Worm (Caenorhabditis elegans) whole organism, L1 larva: ENCODE data around the gene W08E12.7.
"Not testable (repeated sequence)": the region's sequence is repeated elsewhere in the genome, so short reads cannot be mapped to it uniquely, and the experiment has no call there.

Experiments used
- C04F5.9 ChIP-seq: sonication (generic microtip); optimal IDR thresholded peaks from 2 replicates; lab custom pipeline; 2016; ENCODE audit warnings: missing genetic modification characterization, missing compliant biosample characterization
- C16A3.4 ChIP-seq: fragments of 150-350 bp; optimal IDR thresholded peaks from 2 replicates; lab custom pipeline; 2014; ENCODE audit warnings: missing biosample characterization, missing genetic modification characterization
- C34B4.2 ChIP-seq: sonication (generic microtip); optimal IDR thresholded peaks from 2 replicates; lab custom pipeline; 2017; ENCODE audit warnings: mild to moderate bottlenecking, missing genetic modification characterization, missing compliant biosample characterization
- F16B12.6 ChIP-seq: fragments of 150-350 bp; optimal IDR thresholded peaks from 2 replicates; lab custom pipeline; 2014; ENCODE audit warnings: missing biosample characterization, missing genetic modification characterization
- Y116A8C.19 ChIP-seq: sonication (generic microtip); optimal IDR thresholded peaks from 2 replicates; lab custom pipeline; 2016; ENCODE audit warnings: missing compliant biosample characterization, missing genetic modification characterization, borderline replicate concordance
- aha-1 ChIP-seq: fragments of 150-350 bp; optimal IDR thresholded peaks from 2 replicates; lab custom pipeline; 2014; ENCODE audit warnings: missing biosample characterization, missing genetic modification characterization
- alr-1 ChIP-seq: fragments of 200-800 bp; sonication (Bioruptor generic); optimal IDR thresholded peaks from 2 replicates; lab custom pipeline; 2018; ENCODE audit warnings: borderline replicate concordance, mild to moderate bottlenecking, missing genetic modification characterization, missing compliant biosample characterization
- aly-2 ChIP-seq: fragments of 150-350 bp; optimal IDR thresholded peaks from 2 replicates; lab custom pipeline; 2014; ENCODE audit warnings: missing biosample characterization, missing genetic modification characterization
- ceh-82 ChIP-seq, 3 experiments: fragments of 150-350 bp in 1 of 3; sonication (generic microtip) in 2 of 3; optimal IDR thresholded peaks; 2 replicates each; lab custom pipeline; 2014 to 2017; ENCODE audit warnings: missing biosample characterization in 3 of 3, missing genetic modification characterization in 3 of 3
- ces-1 ChIP-seq: fragments of 150-350 bp; optimal IDR thresholded peaks from 2 replicates; lab custom pipeline; 2014; ENCODE audit warnings: missing biosample characterization, missing genetic modification reagents, missing genetic modification characterization
- efl-1 ChIP-seq, 4 experiments: fragments of 150-350 bp; optimal IDR thresholded peaks in 3 of 4; peaks in 1 of 4; 1 replicate in 1 of 4; 2 replicates in 3 of 4; lab custom pipeline; 2014; ENCODE audit warnings: missing biosample characterization in 2 of 4, missing genetic modification characterization in 2 of 4, missing genetic modification reagents in 2 of 4
- efl-3 ChIP-seq: fragments of 200-800 bp; sonication (Bioruptor generic); optimal IDR thresholded peaks from 2 replicates; lab custom pipeline; 2018; ENCODE audit warnings: mild to moderate bottlenecking, missing genetic modification characterization, missing compliant biosample characterization
- egl-13 ChIP-seq: sonication (generic microtip); optimal IDR thresholded peaks from 2 replicates; lab custom pipeline; 2016; ENCODE audit warnings: missing genotype, missing genetic modification reagents, missing genetic modification characterization, missing compliant biosample characterization
- elt-2 ChIP-seq: sonication (generic microtip); optimal IDR thresholded peaks from 2 replicates; lab custom pipeline; 2016; ENCODE audit warnings: missing genetic modification characterization, mild to moderate bottlenecking, inconsistent platforms, missing compliant biosample characterization, missing genetic modification reagents
- ets-5 ChIP-seq: fragments of 200-800 bp; sonication (Bioruptor generic); IDR thresholded peaks from 2 replicates; pipeline ENCODE4 v1.3.6; 2022; ENCODE audit warnings: missing genetic modification characterization, missing compliant biosample characterization
- fkh-10 ChIP-seq: sonication (generic microtip); optimal IDR thresholded peaks from 2 replicates; lab custom pipeline; 2017; ENCODE audit warnings: missing biosample characterization, missing genetic modification reagents, missing genetic modification characterization
- fos-1 ChIP-seq: fragments of 150-350 bp; optimal IDR thresholded peaks from 2 replicates; lab custom pipeline; 2014; ENCODE audit warnings: missing biosample characterization, missing genetic modification characterization
- grh-1 ChIP-seq: fragments of 200-800 bp; sonication (Bioruptor generic); IDR thresholded peaks from 2 replicates; pipeline ENCODE4 v1.3.6; 2022; ENCODE audit warnings: missing genetic modification reagents, missing genetic modification characterization, missing compliant biosample characterization
- hlh-17 ChIP-seq: fragments of 200-800 bp; sonication (Bioruptor generic); optimal IDR thresholded peaks from 2 replicates; lab custom pipeline; 2018; ENCODE audit warnings: missing genetic modification characterization, mild to moderate bottlenecking, missing compliant biosample characterization, moderate library complexity, borderline replicate concordance
- hpl-2 ChIP-seq: fragments of 150-350 bp; optimal IDR thresholded peaks from 2 replicates; lab custom pipeline; 2014; ENCODE audit warnings: missing biosample characterization, missing genetic modification reagents, missing genetic modification characterization
- mef-2 ChIP-seq: fragments of 150-350 bp; optimal IDR thresholded peaks from 2 replicates; lab custom pipeline; 2014; ENCODE audit warnings: missing biosample characterization, missing genetic modification characterization
- nhr-11 ChIP-seq: fragments of 150-350 bp; optimal IDR thresholded peaks from 2 replicates; lab custom pipeline; 2014; ENCODE audit warnings: missing biosample characterization, missing genetic modification characterization
- nhr-19 ChIP-seq: fragments of 200-800 bp; sonication (Bioruptor generic); conservative IDR thresholded peaks from 2 replicates; pipeline ENCODE4 v1.3.6; 2022; ENCODE audit warnings: missing genetic modification characterization, missing compliant biosample characterization
- nhr-237 ChIP-seq: fragments of 150-350 bp; optimal IDR thresholded peaks from 2 replicates; lab custom pipeline; 2014; ENCODE audit warnings: missing biosample characterization, missing genetic modification characterization
- nhr-47 ChIP-seq: sonication (generic microtip); optimal IDR thresholded peaks from 2 replicates; lab custom pipeline; 2016; ENCODE audit warnings: mild to moderate bottlenecking, missing genetic modification characterization, moderate library complexity, missing compliant biosample characterization
- nhr-76 ChIP-seq: sonication (generic microtip); optimal IDR thresholded peaks from 2 replicates; lab custom pipeline; 2017; ENCODE audit warnings: missing biosample characterization, missing genetic modification characterization
- nhr-85 ChIP-seq: sonication (generic microtip); peaks from one replicate; lab custom pipeline; 2016; ENCODE audit warnings: missing genetic modification characterization, inconsistent platforms, missing compliant biosample characterization
- skn-1 ChIP-seq: fragments of 150-350 bp; optimal IDR thresholded peaks from 2 replicates; lab custom pipeline; 2014; ENCODE audit warnings: missing biosample characterization, missing genetic modification characterization
- snu-23 ChIP-seq: sonication (generic microtip); optimal IDR thresholded peaks from 2 replicates; lab custom pipeline; 2016; ENCODE audit warnings: missing genetic modification characterization, missing compliant biosample characterization
- vab-15 ChIP-seq: sonication (generic microtip); optimal IDR thresholded peaks from 2 replicates; lab custom pipeline; 2017; ENCODE audit warnings: missing genotype, mild to moderate bottlenecking, missing genetic modification characterization, missing compliant biosample characterization

The W08E12.7 gene

DNA sequence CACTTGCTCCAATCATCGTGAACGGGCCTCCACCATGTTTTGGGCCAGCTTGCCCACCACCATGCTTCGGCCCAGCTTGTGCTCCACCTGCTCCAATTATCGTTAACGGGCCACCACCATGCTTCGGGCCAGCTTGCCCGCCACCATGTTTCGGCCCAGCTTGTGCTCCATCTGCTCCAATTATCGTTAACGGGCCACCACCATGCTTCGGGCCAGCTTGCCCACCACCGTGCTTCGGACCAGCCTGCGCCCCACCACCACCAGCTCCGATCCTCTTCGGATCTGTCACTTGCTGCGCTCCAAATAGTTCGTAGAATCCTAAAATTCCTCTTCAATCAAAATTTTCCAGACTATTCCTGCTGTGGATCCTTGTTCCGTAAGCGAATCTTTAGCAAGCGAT is 4.3 kb downstream of the W08E12.7 start:
- no peak for TF ChIP-seq grh-1 (GFP tag; lab: Robert Waterston, UW)
- no peak for TF ChIP-seq snu-23 (GFP tag; lab: Kevin White, UChicago)
- TF ChIP-seq aly-2 (tag; lab: Kevin White, UChicago): no peak
- no peak for TF ChIP-seq skn-1 (tag; lab: Kevin White, UChicago)
- TF ChIP-seq C04F5.9 (tag; lab: Kevin White, UChicago): no peak
- no peak for TF ChIP-seq hpl-2
- TF ChIP-seq nhr-11 (tag; lab: Kevin White, UChicago): no peak
- no peak for TF ChIP-seq elt-2 (tag; lab: Kevin White, UChicago)
- TF ChIP-seq fos-1 (tag; lab: Kevin White, UChicago): no peak
- no peak for TF ChIP-seq aha-1 (tag; lab: Kevin White, UChicago)
- no peak for TF ChIP-seq F16B12.6 (tag; lab: Kevin White, UChicago)
- TF ChIP-seq ets-5: no peak
- no peak for TF ChIP-seq C34B4.2 (tag; lab: Kevin White, UChicago)
- TF ChIP-seq nhr-19 (GFP tag; lab: Robert Waterston, UW): no peak

DNA sequence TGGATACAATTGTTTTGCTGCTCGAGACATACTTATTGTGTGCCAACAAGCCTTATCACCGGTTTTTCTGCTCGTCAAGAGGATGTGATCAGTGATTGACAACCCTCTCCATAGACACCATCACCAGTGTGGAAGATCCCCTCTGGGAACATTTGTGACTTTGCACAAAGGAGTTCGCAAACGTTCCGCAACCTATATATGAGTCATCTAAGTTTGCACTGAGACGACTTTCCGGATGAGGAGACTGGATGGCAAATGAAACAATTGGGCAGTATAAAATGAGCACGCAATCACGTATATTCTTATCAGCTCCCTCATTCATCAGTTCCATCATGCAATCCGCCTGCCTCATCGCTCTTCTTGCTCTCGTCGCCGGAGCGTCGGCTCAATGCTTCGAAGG is 5.6 kb downstream of the W08E12.7 start, which contains the start of gene W08E12.5:
Gene W08E12.5, plus strand, starts transcription at position 301 of the 400 bp plus-strand sequence.
- no peak for TF ChIP-seq ces-1 (GFP tag; lab: Kevin White, UChicago)
- no peak for TF ChIP-seq efl-1 (optimal IDR thresholded peaks at IDR 0.05; lab: Kevin White, UChicago)
- TF ChIP-seq efl-1 (GFP tag; optimal IDR thresholded peaks at IDR 0.05 in 1 of 2; lab: Kevin White, UChicago): peak in 1 of 2 experiments; percentile 50

DNA sequence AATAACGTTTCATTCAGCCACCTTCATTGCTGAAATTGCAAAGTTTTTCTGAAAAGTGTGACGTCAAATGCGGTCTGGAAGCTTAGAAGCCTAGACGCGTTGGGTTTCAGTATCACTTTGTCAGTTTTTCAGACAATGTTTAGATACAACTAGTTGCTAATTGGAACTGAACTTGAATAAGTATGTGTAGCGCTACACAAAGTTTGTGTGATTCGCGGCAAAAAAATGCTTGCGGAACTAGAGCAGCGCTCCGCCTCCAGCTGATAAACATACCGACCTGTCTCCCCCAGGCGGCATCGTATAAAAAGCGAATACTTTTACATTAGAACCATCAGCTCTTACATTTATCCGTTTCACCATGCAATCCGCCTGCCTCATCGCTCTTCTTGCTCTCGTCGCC is 7.1 kb downstream of the W08E12.7 start, which contains the start of gene W08E12.4:
Gene W08E12.4, plus strand, starts transcription at position 301 of the 400 bp plus-strand sequence.
- not testable (repeated sequence) for TF ChIP-seq vab-15, mef-2, egl-13 (tag; lab: Kevin White, UChicago)

DNA sequence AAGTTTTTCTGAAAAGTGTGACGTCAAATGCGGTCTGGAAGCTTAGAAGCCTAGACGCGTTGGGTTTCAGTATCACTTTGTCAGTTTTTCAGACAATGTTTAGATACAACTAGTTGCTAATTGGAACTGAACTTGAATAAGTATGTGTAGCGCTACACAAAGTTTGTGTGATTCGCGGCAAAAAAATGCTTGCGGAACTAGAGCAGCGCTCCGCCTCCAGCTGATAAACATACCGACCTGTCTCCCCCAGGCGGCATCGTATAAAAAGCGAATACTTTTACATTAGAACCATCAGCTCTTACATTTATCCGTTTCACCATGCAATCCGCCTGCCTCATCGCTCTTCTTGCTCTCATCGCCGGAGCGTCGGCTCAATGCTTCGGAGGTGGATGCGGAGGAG is 8.8 kb downstream of the W08E12.7 start, which contains the start of gene idpp-12:
Gene idpp-12, plus strand, starts transcription at position 301 of the 400 bp plus-strand sequence.
- TF ChIP-seq fos-1, nhr-47, nhr-76 (tag; lab: Kevin White, UChicago): not testable (repeated sequence)

DNA sequence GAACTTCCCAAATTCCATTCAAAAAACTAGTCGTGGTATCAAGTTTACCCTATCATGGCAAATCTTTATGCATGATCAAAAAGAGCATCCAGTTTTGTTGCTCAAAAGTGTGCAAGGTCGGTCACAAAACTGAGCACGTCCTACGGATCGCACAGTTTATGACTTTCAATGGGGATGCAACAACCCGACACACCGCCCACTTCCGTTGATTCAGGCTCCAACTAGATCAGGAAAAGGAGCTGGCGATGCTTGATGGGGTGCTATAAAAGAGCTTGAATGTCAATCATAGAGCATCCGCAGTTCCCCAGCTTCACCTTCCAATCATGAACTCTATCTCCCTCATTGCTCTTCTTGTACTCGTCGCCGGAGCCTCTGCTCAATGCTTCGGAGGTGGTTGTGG is 10.6 kb downstream of the W08E12.7 start, which contains the start of gene W08E12.2:
Gene W08E12.2, plus strand, starts transcription at position 301 of the 400 bp plus-strand sequence.
- no peak for TF ChIP-seq efl-1 (optimal IDR thresholded peaks at IDR 0.05; lab: Kevin White, UChicago)
- TF ChIP-seq efl-1 (GFP tag; optimal IDR thresholded peaks at IDR 0.05 in 1 of 2; lab: Kevin White, UChicago): peak in 1 of 2 experiments; percentile 24
- no peak for TF ChIP-seq egl-13 (tag; lab: Kevin White, UChicago)

DNA sequence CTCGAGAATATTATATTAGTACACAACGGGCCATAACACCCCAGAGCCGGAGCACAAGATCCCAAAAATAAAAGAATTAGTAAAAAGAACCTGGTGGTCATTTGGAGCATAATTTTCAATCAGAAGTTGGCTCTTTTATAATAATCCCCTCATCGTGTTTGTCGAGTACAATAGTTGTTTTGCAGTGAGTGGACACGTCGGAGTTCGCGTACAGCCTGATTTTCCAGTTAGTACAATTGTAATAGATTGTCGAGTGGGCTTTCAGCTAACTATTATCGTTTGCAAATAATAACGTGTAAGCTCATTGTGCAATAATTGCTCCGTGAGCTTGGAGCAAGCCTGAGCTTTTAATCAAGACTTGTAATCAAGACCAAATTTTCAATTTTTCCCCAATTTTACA is 12.5 kb downstream of the W08E12.7 start, which contains the start of gene W08E12.9:
Gene W08E12.9, minus strand, starts transcription at position 101 of the 400 bp plus-strand sequence.
- no peak for TF ChIP-seq alr-1 (tag; lab: Kevin White, UChicago)
- no peak for TF ChIP-seq Y116A8C.19 (tag; lab: Kevin White, UChicago)
- TF ChIP-seq elt-2 (tag; lab: Kevin White, UChicago): no peak
- TF ChIP-seq C16A3.4 (tag; lab: Kevin White, UChicago): no peak
- no peak for TF ChIP-seq ceh-82 (tag; optimal IDR thresholded peaks at IDR 0.05; lab: Kevin White, UChicago)
- no peak for TF ChIP-seq nhr-85 (tag; lab: Kevin White, UChicago)
- no peak for TF ChIP-seq efl-3 (GFP tag; lab: Kevin White, UChicago)
- TF ChIP-seq mef-2 (tag; lab: Kevin White, UChicago): no peak
- TF ChIP-seq nhr-237: no peak
- no peak for TF ChIP-seq fkh-10 (GFP tag; lab: Kevin White, UChicago)
- no peak for TF ChIP-seq ets-5
- no peak for TF ChIP-seq hpl-2
- no peak for TF ChIP-seq hlh-17 (GFP tag; lab: Kevin White, UChicago)
- TF ChIP-seq nhr-76 (tag; lab: Kevin White, UChicago): no peak
